Fruit fly (Drosophila melanogaster) whole organism, adult: ENCODE data around the gene galene.
A peak's percentile ranks its signal among the peaks of the same experiment; 100 is the strongest.
"Not testable (repeated sequence)": the region's sequence is repeated elsewhere in the genome, so short reads cannot be mapped to it uniquely, and the experiment has no call there.

ENCODE experiments used
- CG11617 ChIP-seq: fragments of 200-800 bp; sonication (Bioruptor generic); optimal IDR thresholded peaks from 2 replicates; lab custom pipeline; 2017; ENCODE audit warnings: mild to moderate bottlenecking, missing biosample characterization, missing genetic modification reagents, missing genetic modification characterization
- CG12768 ChIP-seq: fragments of 200-800 bp; sonication (Bioruptor generic); optimal IDR thresholded peaks from 2 replicates; lab custom pipeline; 2017; ENCODE audit warnings: missing biosample characterization, missing genetic modification characterization, mild to moderate bottlenecking, moderate library complexity, missing genetic modification reagents
- CG14711 ChIP-seq: fragments of 200-800 bp; sonication (Bioruptor generic); optimal IDR thresholded peaks from 2 replicates; lab custom pipeline; 2018; ENCODE audit warnings: missing biosample characterization, mild to moderate bottlenecking, missing genetic modification characterization, moderate library complexity
- CG1620 ChIP-seq: fragments of 200-800 bp; sonication (Bioruptor generic); optimal IDR thresholded peaks from 2 replicates; lab custom pipeline; 2016; ENCODE audit warnings: missing biosample characterization, missing genetic modification characterization
- CG33017 ChIP-seq: fragments of 200-800 bp; sonication (Bioruptor generic); optimal IDR thresholded peaks from 2 replicates; lab custom pipeline; 2018; ENCODE audit warnings: missing biosample characterization, mild to moderate bottlenecking, missing genetic modification characterization, moderate library complexity
- CG5204 ChIP-seq: fragments of 200-800 bp; sonication (Bioruptor generic); optimal IDR thresholded peaks from 2 replicates; lab custom pipeline; 2016; ENCODE audit warnings: missing biosample characterization, missing genetic modification characterization
- CG7045 ChIP-seq: fragments of 200-800 bp; sonication (Bioruptor generic); optimal IDR thresholded peaks from 2 replicates; lab custom pipeline; 2017; ENCODE audit warnings: missing biosample characterization, mild to moderate bottlenecking, missing genetic modification characterization
- CG7101 ChIP-seq: fragments of 200-800 bp; sonication (Bioruptor generic); optimal IDR thresholded peaks from 2 replicates; lab custom pipeline; 2018; ENCODE audit warnings: missing biosample characterization, mild to moderate bottlenecking, missing genetic modification characterization, moderate library complexity
- Clk ChIP-seq: fragments of 200-800 bp; sonication (Bioruptor generic); optimal IDR thresholded peaks from 2 replicates; lab custom pipeline; 2017; ENCODE audit warnings: missing biosample characterization, missing genetic modification characterization
- Crg-1 ChIP-seq: fragments of 200-800 bp; sonication (Bioruptor generic); optimal IDR thresholded peaks from 2 replicates; lab custom pipeline; 2016; ENCODE audit warnings: missing biosample characterization, missing genetic modification characterization
- Hr96 ChIP-seq: fragments of 200-800 bp; sonication (Bioruptor generic); optimal IDR thresholded peaks from 2 replicates; lab custom pipeline; 2016; ENCODE audit warnings: missing biosample characterization, missing genetic modification characterization
- Mnt ChIP-seq: fragments of 200-800 bp; sonication (Bioruptor generic); optimal IDR thresholded peaks from 2 replicates; lab custom pipeline; 2016; ENCODE audit warnings: missing biosample characterization, mild to moderate bottlenecking, missing genetic modification characterization
- bab1 ChIP-seq: fragments of 200-800 bp; sonication (Bioruptor generic); optimal IDR thresholded peaks from 3 replicates; lab custom pipeline; 2019; ENCODE audit warnings: missing biosample characterization, mild to moderate bottlenecking, missing genetic modification characterization, moderate library complexity
- cic ChIP-seq: fragments of 200-800 bp; sonication (Bioruptor generic); optimal IDR thresholded peaks from 2 replicates; lab custom pipeline; 2017; ENCODE audit warnings: missing biosample characterization, mild to moderate bottlenecking, missing genetic modification characterization, moderate library complexity
- cnc ChIP-seq, 2 experiments: fragments of >200 bp; optimal IDR thresholded peaks; 2 replicates each; lab custom pipeline; 2017
- kay ChIP-seq: fragments of 200-800 bp; sonication (Bioruptor generic); peaks from one replicate; lab custom pipeline; 2016; ENCODE audit warnings: missing biosample characterization, missing genetic modification characterization, borderline replicate concordance
- ovo ChIP-seq: fragments of 200-800 bp; sonication (Bioruptor generic); optimal IDR thresholded peaks from 2 replicates; lab custom pipeline; 2016; ENCODE audit warnings: missing biosample characterization, missing genetic modification characterization
- pad ChIP-seq: fragments of 200-800 bp; sonication (Bioruptor generic); optimal IDR thresholded peaks from 3 replicates; lab custom pipeline; 2017; ENCODE audit warnings: missing biosample characterization, missing genetic modification characterization, mild to moderate bottlenecking, moderate library complexity, missing genetic modification reagents
- tj ChIP-seq: fragments of 200-800 bp; sonication (Bioruptor generic); optimal IDR thresholded peaks from 3 replicates; lab custom pipeline; 2017; ENCODE audit warnings: missing biosample characterization, mild to moderate bottlenecking, missing genetic modification characterization, moderate library complexity
- toe ChIP-seq: fragments of 200-800 bp; sonication (Bioruptor generic); optimal IDR thresholded peaks from 2 replicates; lab custom pipeline; 2016; ENCODE audit warnings: missing biosample characterization, missing genetic modification characterization

galene gene

DNA sequence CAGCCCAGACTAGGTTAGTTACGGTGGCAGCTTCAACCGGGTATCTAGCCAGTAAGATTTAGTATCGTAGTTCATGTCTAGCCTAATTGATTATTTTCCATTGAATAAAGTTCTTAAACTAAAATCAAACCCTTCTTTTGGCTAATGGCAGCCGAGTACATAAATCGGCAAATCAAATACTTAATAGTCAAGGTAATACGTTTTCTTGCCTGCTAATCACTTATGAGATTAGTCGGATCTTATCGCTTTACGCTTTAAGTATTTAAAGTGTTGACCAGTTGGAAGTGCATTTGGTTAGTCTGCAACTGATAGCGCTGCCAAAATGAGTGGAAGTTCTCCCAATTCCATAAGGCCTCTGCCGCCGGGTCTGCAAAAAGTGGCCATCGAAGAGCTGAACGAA lies 2.9 kb upstream of the galene start, which contains the start of gene CG33965:
Gene CG33965, plus strand, starts transcription at position 301 of the 400 bp plus-strand sequence.
- no peak for TF ChIP-seq CG7101 (tag; lab: Kevin White, UChicago)
- no peak for TF ChIP-seq Clk (GFP tag; lab: Kevin White, UChicago)
- no peak for TF ChIP-seq cnc (optimal IDR thresholded peaks at IDR 0.05; lab: Kevin White, UChicago)
- no peak for TF ChIP-seq CG5204 (GFP tag; lab: Kevin White, UChicago)
- TF ChIP-seq Crg-1, result no peak
- no peak for TF ChIP-seq tj
- TF ChIP-seq kay (GFP tag; lab: Kevin White, UChicago), result no peak
- no peak for TF ChIP-seq CG1620 (GFP tag; lab: Kevin White, UChicago)
- TF ChIP-seq CG33017, result no peak
- TF ChIP-seq toe (GFP tag; lab: Kevin White, UChicago), result no peak
- TF ChIP-seq CG12768 (GFP tag; lab: Kevin White, UChicago), result no peak
- no peak for TF ChIP-seq CG11617

DNA sequence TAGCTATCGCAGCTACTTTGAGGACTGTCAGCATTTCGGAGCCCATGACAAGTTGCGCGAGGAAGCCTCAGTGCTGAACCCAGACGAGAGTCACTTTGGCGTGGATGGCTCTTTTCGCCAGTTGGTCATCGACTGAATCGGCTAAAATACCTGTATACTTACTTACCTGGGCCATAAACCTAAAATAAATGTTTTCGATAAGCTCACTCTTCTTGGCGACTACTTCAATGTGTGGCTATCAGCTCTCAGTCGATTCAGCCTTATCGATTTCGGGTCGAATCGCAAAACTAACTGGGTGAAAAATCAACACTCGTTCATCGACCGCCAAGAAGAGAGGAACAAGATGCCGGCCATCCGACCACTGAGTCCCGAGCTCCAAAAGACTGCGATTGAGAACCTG lies 1.7 kb upstream of the galene start, which contains the start of gene CG33966:
Gene CG33966, plus strand, starts transcription at position 301 of the 400 bp plus-strand sequence.
- TF ChIP-seq CG14711 (tag; lab: Kevin White, UChicago), result no peak
- no peak for TF ChIP-seq toe (GFP tag; lab: Kevin White, UChicago)
- no peak for TF ChIP-seq bab1 (GFP tag; lab: Kevin White, UChicago)
- TF ChIP-seq Clk (GFP tag; lab: Kevin White, UChicago), result no peak
- no peak for TF ChIP-seq ovo (GFP tag; lab: Kevin White, UChicago)
- no peak for TF ChIP-seq CG33017
- no peak for TF ChIP-seq Mnt (GFP tag; lab: Kevin White, UChicago)
- TF ChIP-seq CG7101 (tag; lab: Kevin White, UChicago), result no peak
- no peak for TF ChIP-seq kay (GFP tag; lab: Kevin White, UChicago)
- no peak for TF ChIP-seq cnc (optimal IDR thresholded peaks at IDR 0.05; lab: Kevin White, UChicago)
- no peak for TF ChIP-seq CG12768 (GFP tag; lab: Kevin White, UChicago)

DNA sequence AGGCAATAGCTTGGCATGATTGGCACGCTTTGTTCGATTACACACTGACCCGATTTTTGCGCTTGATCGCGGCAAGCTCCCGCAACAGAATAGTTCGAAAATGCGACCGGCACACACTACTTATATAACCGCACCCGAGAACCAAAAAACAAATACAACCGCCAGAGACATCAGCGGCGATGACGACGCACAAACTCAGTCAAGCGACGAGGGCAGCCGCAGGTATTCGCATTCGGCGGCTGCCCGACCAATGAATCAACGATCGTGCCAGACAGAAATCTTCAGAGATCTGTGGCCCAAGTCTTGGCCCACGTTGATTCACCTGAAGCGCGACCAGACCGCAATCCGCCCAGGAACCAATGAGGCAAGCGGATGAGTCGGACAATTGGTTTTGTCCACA lies 2.7 kb downstream of the galene start, which contains the start of gene CG9192:
Gene CG9192, minus strand, starts transcription at position 101 of the 400 bp plus-strand sequence.
- TF ChIP-seq tj (no peak), Hr96 (GFP tag; lab: Kevin White, UChicago) (no peak), CG7045 (no peak), cnc (optimal IDR thresholded peaks at IDR 0.05; lab: Kevin White, UChicago) (no peak), CG12768 (GFP tag; lab: Kevin White, UChicago) (no peak), kay (GFP tag; lab: Kevin White, UChicago) (no peak), pad (GFP tag; lab: Kevin White, UChicago) (no peak), toe (GFP tag; lab: Kevin White, UChicago) (no peak)

DNA sequence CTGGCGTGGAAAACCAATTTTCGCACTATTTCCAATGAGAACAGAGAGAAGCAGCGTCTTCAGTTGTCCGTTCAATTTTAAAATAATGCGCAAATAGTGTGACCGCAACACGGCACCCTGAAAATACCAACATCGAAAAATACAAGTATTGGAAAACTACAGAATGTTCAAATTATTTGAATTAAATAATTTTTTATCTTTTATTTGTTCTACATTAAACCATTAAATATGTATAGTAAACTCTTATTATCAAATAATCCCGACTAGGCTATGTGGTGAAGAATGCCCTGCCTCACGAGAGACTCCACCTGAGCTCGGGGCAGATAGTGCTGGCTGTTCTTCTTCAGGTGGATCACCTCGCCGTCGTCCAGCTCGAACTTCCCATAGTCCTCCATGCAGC lies 10.3 kb downstream of the galene start, which contains the start of gene Klp61F:
Gene Klp61F, minus strand, starts transcription at position 101 of the 400 bp plus-strand sequence.
- not testable (repeated sequence) for TF ChIP-seq Mnt (GFP tag; lab: Kevin White, UChicago); toe (GFP tag; lab: Kevin White, UChicago); CG33017

DNA sequence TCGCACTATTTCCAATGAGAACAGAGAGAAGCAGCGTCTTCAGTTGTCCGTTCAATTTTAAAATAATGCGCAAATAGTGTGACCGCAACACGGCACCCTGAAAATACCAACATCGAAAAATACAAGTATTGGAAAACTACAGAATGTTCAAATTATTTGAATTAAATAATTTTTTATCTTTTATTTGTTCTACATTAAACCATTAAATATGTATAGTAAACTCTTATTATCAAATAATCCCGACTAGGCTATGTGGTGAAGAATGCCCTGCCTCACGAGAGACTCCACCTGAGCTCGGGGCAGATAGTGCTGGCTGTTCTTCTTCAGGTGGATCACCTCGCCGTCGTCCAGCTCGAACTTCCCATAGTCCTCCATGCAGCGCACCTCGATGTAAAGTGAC lies 11.3 kb downstream of the galene start, which contains the start of gene CG32318:
Gene CG32318, minus strand, starts transcription at position 101 of the 400 bp plus-strand sequence.
- not testable (repeated sequence) for TF ChIP-seq Crg-1; CG14711 (tag; lab: Kevin White, UChicago); CG33017

DNA sequence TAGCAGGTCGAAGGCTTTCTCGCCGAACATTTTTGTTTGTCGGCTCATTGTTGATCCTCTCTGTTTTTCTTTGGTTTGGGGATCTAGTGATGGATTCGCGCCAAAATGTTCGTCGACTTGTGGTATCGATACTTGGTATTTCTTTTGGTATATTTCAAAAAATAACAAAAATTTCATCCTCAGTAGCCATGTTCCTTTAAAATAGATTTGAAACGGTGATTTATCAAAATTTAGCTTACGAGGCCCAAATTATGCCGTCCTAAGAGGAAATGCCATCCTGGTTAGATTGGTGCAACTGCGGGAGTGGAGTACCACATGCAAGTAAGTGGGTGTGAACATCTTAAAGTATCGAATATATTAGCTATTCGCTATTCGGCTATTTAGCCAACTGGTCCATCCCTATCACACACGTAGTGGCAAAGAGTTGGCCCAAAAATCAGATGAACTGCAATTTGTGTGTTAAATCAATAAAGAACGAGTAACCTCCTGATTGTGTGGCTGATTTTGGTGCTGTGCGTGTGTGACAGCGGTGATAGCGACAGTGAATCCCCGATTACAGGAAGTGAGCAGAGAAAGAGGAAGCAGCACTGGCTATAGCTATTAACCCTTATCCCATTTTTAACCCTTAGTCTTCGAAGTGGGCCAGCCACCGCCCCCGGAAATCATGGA lies 12.2 kb downstream of the galene start, which contains the start of the genes Psf1 and Sac1:
Gene Psf1, minus strand, starts transcription at position 51 of the 669 bp plus-strand sequence.
Gene Sac1, plus strand, starts transcription at position 191 of the 669 bp plus-strand sequence.
- TF ChIP-seq CG1620 (GFP tag; lab: Kevin White, UChicago), result peak; percentile 29
- TF ChIP-seq Mnt (GFP tag; lab: Kevin White, UChicago), result peak; percentile 20
- no peak for TF ChIP-seq CG11617
- TF ChIP-seq CG12768 (GFP tag; lab: Kevin White, UChicago), result no peak
- peak; percentile 55 for TF ChIP-seq Hr96 (GFP tag; lab: Kevin White, UChicago)
- no peak for TF ChIP-seq cic
- no peak for TF ChIP-seq Clk (GFP tag; lab: Kevin White, UChicago)
- TF ChIP-seq CG7101 (tag; lab: Kevin White, UChicago), result no peak
- peak; percentile 19 for TF ChIP-seq CG14711 (tag; lab: Kevin White, UChicago)
- no peak for TF ChIP-seq cnc (optimal IDR thresholded peaks at IDR 0.05; lab: Kevin White, UChicago)
- no peak for TF ChIP-seq pad (GFP tag; lab: Kevin White, UChicago)
- no peak for TF ChIP-seq ovo (GFP tag; lab: Kevin White, UChicago)
- peak; percentile 49 for TF ChIP-seq toe (GFP tag; lab: Kevin White, UChicago)
- peak; percentile 5 for TF ChIP-seq CG7045
- TF ChIP-seq tj, result no peak
- TF ChIP-seq Crg-1, result no peak
- TF ChIP-seq CG5204 (GFP tag; lab: Kevin White, UChicago), result peak; percentile 30
- no peak for TF ChIP-seq kay (GFP tag; lab: Kevin White, UChicago)
- TF ChIP-seq bab1 (GFP tag; lab: Kevin White, UChicago), result no peak
- no peak for TF ChIP-seq CG33017
